Fruit fly (Drosophila melanogaster): ENCODE results near the gene CG9886.

DNA sequence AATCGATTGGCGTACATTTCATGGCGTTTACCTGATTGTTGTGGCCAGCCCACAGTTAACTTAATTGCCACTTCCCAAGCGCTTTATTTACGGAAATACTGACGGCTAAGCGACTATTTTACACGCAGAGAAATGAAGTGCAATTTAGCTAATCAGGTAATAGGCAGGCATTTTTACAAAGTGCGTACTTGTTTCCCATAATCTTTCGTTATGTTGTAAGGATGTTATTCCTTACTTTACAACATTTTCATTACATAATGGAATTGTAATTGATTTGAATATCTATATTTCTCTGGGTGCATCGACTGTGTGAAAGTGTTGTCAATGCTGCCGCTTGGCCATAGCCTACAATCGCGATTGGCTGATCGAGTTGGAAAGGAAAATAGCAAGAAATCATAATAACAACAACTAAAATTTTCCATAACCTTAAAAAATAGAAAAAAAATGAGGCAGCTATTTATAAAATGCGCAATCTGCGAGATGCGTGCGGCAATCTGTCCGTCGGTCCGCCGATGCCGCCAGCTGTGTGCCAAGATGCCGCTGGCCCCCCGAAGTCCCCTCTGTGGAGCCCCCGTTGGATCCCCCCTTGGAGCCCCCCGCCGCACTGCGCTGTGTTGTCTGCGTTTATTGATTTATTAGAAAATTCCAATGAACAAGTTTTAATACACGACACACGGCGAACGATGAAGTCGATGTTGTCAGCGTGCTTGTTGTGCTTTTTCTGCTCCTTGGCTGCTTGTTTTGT, 6.0 kb downstream of the CG9886 start:
- no peak for TF ChIP-seq Dll (optimal IDR thresholded peaks at IDR 0.05)
- TF ChIP-seq psq (optimal IDR thresholded peaks at IDR 0.05) = no peak
- TF ChIP-seq pan (optimal IDR thresholded peaks at IDR 0.05) = no peak
